Fruit fly (Drosophila melanogaster): Measurements from ENCODE around the gene Ac3.

DNA sequence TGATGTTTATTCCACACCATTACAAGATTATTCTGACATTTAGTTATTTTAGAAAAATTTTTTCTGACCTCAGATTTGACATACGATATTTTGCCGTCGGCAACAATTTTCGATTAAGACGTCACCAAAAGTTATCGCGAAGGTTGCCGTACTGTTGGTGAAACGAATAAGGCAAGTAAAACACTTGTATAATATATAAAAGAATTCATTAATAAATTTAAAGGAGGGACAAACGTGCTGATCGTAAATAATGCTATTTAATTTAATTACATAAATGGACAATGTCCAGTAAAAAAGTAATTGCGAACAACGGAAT lies 8.0 kb upstream of the Ac3 start:
- TF ChIP-seq Sin3A (optimal IDR thresholded peaks at IDR 0.05) (no peak), ttk (optimal IDR thresholded peaks at IDR 0.05) (no peak), Myc (optimal IDR thresholded peaks at IDR 0.05) (no peak), psq (optimal IDR thresholded peaks at IDR 0.05) (no peak)

Measured in Kc167 (cell line).